Worm (Caenorhabditis elegans) whole organism, midembryonic: Measurements from ENCODE around the gene Y82E9BR.3.

ENCODE experiments used
- T22C8.4 ChIP-seq: fragments of 200-800 bp; sonication (Bioruptor generic); IDR thresholded peaks from 2 replicates; pipeline ENCODE4 v1.3.6; 2022; ENCODE audit warnings: missing genetic modification characterization, missing compliant biosample characterization
- cog-1 ChIP-seq: sonication (generic microtip); optimal IDR thresholded peaks from 2 replicates; lab custom pipeline; 2016; ENCODE audit warnings: missing genetic modification characterization, missing compliant biosample characterization
- flt-1 ChIP-seq: fragments of 200-800 bp; sonication (Bioruptor generic); IDR thresholded peaks from 2 replicates; pipeline ENCODE4 v1.3.6; 2022; ENCODE audit warnings: missing genetic modification characterization, missing compliant biosample characterization
- klf-2 ChIP-seq: fragments of 200-800 bp; sonication (Bioruptor generic); conservative IDR thresholded peaks from 2 replicates; pipeline ENCODE4 v1.3.6; 2022; ENCODE audit warnings: missing genetic modification reagents, missing genetic modification characterization, missing compliant biosample characterization
- med-1 ChIP-seq: sonication (generic microtip); optimal IDR thresholded peaks from 2 replicates; lab custom pipeline; 2017; ENCODE audit warnings: missing genetic modification characterization, mild to moderate bottlenecking, missing compliant biosample characterization, antibody characterized with exemption, missing genetic modification reagents; ENCODE audit not compliant: insufficient read depth
- ref-1 ChIP-seq: fragments of 200-800 bp; sonication (Bioruptor generic); conservative IDR thresholded peaks from 2 replicates; pipeline ENCODE4 v1.3.6; 2022; ENCODE audit warnings: missing genetic modification reagents, missing genetic modification characterization, missing compliant biosample characterization
- tab-1 ChIP-seq: fragments of 200-800 bp; sonication (Bioruptor generic); IDR thresholded peaks from 2 replicates; pipeline ENCODE4 v1.3.6; 2022; ENCODE audit warnings: missing genetic modification characterization, missing compliant biosample characterization
- ztf-23 ChIP-seq: fragments of 200-800 bp; sonication (Bioruptor generic); IDR thresholded peaks from 2 replicates; pipeline ENCODE4 v1.3.6; 2022; ENCODE audit warnings: missing genetic modification reagents, missing genetic modification characterization, missing compliant biosample characterization
- ztf-29 ChIP-seq: fragments of 200-800 bp; sonication (Bioruptor generic); IDR thresholded peaks from 2 replicates; pipeline ENCODE4 v1.3.6; 2022; ENCODE audit warnings: missing genetic modification reagents, missing genetic modification characterization, missing compliant biosample characterization

The Y82E9BR.3 gene

DNA sequence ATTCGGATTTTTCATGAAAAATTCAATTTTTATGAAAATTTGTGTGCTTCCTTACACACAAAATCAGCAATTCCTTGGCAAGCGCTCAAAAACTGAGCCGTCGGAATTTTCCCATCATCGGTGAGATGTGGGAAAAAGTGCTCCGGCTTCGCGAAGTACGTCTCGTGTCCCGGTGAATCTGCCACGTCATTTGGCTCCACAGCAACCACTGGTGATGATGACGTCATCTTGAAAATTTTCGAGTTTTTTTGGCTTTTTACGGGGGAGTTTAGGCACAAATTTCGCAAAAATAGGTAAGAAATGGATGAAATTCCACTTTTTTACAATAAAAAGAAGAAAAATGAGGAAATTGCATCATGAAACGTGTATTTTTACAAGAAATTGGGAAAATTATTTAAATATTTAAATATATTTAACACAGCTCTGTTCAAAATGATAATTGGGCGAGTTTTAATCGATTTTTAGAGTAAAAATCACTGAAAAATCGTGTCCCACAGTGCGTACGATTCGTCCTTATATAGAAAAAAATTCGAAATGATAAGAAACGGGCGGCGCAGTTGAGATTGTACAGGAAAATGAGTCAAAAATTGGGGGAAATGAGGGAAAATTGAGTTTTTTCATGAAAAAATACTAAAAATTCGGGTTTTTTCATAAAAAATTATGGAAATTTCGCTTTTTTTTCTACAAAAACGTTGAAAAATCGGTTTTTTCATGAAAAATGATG, 4.9 kb upstream of the Y82E9BR.3 start, which contains the start of gene Y82E9BR.14:
Gene Y82E9BR.14, minus strand, starts transcription at position 227 of the 724 bp plus-strand sequence.
- TF ChIP-seq ref-1 (GFP tag; lab: Robert Waterston, UW) (no peak), cog-1 (tag; lab: Kevin White, UChicago) (no peak), flt-1 (GFP tag; lab: Robert Waterston, UW) (no peak), med-1 (GFP tag; lab: Kevin White, UChicago) (no peak), ztf-29 (GFP tag; lab: Robert Waterston, UW) (no peak), klf-2 (GFP tag; lab: Robert Waterston, UW) (no peak), tab-1 (GFP tag; lab: Robert Waterston, UW) (no peak)

ce11 chrIII:1416571-1416970, 2.4 kb upstream of the Y82E9BR.3 start:
- TF ChIP-seq tab-1 (GFP tag; lab: Robert Waterston, UW) (no peak), ztf-23 (GFP tag; lab: Robert Waterston, UW) (no peak), ref-1 (GFP tag; lab: Robert Waterston, UW) (no peak)

DNA sequence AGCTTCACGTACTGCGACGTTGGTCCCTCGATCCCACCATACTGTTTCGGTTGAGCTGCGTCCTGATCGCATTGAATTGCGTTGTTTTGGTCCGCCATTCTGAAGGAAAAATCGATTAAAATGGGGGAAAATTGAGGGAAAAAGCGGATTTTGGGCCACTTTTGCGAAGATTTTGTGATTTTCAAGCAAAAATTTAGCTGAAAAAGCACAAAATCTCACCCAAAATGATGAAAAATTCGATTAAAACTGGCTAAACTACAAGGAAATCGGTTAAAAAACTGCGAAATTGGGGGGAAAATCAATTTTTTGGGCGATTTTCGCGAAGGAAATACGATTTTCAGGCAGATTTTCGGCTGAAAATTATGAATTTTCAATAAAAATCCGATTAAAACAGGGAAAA, 1.9 kb upstream of the Y82E9BR.3 start, which contains the start of gene elc-1:
Gene elc-1, minus strand, starts transcription at position 101 of the 400 bp plus-strand sequence.
- TF ChIP-seq cog-1 (tag; lab: Kevin White, UChicago) = no peak
- no peak for TF ChIP-seq tab-1 (GFP tag; lab: Robert Waterston, UW)
- no peak for TF ChIP-seq ztf-23 (GFP tag; lab: Robert Waterston, UW)
- no peak for TF ChIP-seq flt-1 (GFP tag; lab: Robert Waterston, UW)
- no peak for TF ChIP-seq klf-2 (GFP tag; lab: Robert Waterston, UW)
- no peak for TF ChIP-seq T22C8.4 (GFP tag; lab: Robert Waterston, UW)
- TF ChIP-seq ztf-29 (GFP tag; lab: Robert Waterston, UW) = no peak
- TF ChIP-seq ref-1 (GFP tag; lab: Robert Waterston, UW) = no peak
- TF ChIP-seq med-1 (GFP tag; lab: Kevin White, UChicago) = no peak

DNA sequence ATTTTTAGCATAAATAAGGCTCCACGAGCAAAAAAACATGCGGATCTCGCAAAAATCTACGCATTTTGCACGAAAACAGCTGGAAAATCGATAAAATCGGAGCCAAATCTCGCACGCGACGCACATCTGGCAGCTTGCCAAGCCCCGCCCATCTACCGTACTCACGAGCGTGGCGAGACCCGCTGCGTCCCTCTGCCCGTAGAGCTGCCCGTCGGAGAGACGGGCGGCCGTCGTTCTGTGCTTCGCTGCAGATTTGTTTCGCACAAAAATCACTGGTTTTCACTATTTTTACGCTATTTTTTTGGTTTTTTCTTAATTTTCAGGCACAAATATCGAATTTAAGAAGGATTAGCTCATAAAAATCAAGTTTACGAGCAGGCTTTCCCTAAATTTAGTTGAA, 287 bp upstream of the Y82E9BR.3 start:
- peak; percentile 21 for TF ChIP-seq med-1 (GFP tag; lab: Kevin White, UChicago)
- TF ChIP-seq ztf-29 (GFP tag; lab: Robert Waterston, UW) = 0 out of 2 replicates have a peak, but pooled peaks have one; percentile 18
- peak; percentile 76; the same call in 1 of the 2 replicates for TF ChIP-seq flt-1 (GFP tag; lab: Robert Waterston, UW)
- no peak for TF ChIP-seq ref-1 (GFP tag; lab: Robert Waterston, UW)
- peak; percentile 45 for TF ChIP-seq cog-1 (tag; lab: Kevin White, UChicago)
- TF ChIP-seq T22C8.4 (GFP tag; lab: Robert Waterston, UW) = peak; percentile 58
- 0 out of 2 replicates have a peak, but pooled peaks have one; percentile 39 for TF ChIP-seq ztf-23 (GFP tag; lab: Robert Waterston, UW)
- TF ChIP-seq klf-2 (GFP tag; lab: Robert Waterston, UW) = no peak

DNA sequence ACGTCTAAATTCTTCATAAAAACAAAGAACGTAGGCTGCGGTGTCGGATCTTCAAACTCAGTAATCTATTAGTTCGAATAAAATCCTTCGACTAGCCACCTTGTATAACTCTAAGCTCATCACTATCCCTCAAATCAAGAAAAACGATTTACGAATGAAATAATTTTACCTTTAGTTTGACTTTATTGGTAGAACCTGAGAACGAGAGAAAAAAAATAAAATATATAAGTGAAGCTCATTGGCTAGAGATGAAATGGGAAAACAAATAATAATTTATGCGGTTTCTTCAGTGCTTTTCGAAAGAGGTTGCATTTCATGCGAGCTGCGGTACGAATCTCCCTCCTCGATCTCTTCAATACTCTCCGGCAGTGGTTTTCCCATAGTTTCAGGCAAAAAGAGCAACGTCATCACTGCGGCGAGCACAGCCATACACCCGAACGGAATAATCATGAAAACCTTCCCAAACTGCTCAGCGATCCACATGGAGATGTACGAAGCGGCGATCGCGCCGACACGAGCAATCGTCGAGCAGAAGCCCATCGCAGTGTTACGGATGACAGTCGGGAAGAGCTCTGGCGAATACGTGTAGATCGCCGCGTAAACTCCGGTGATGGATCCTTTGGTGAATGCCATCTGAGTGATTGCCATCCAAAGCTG, 832 bp downstream of the Y82E9BR.3 start:
- TF ChIP-seq flt-1 (GFP tag; lab: Robert Waterston, UW) (0 out of 2 replicates have a peak, but pooled peaks have one; percentile 73), ztf-29 (GFP tag; lab: Robert Waterston, UW) (no peak)

- peak; percentile 57 for TF ChIP-seq T22C8.4 (GFP tag; lab: Robert Waterston, UW)
Observed at ce11 chrIII:1420357-1420814, 1.4 kb downstream of the Y82E9BR.3 start.

- TF ChIP-seq ztf-29 (GFP tag; lab: Robert Waterston, UW) (no peak), T22C8.4 (GFP tag; lab: Robert Waterston, UW) (no peak), med-1 (GFP tag; lab: Kevin White, UChicago) (no peak), ztf-23 (GFP tag; lab: Robert Waterston, UW) (no peak), cog-1 (tag; lab: Kevin White, UChicago) (no peak), klf-2 (GFP tag; lab: Robert Waterston, UW) (no peak), tab-1 (GFP tag; lab: Robert Waterston, UW) (no peak), ref-1 (GFP tag; lab: Robert Waterston, UW) (no peak), flt-1 (GFP tag; lab: Robert Waterston, UW) (no peak)
Observed at ce11 chrIII:1421436-1421835, 2.4 kb downstream of the Y82E9BR.3 start.

ce11 chrIII:1424305-1424704, 5.3 kb downstream of the Y82E9BR.3 start:
- TF ChIP-seq ztf-23 (GFP tag; lab: Robert Waterston, UW) (peak; percentile 90), ref-1 (GFP tag; lab: Robert Waterston, UW) (peak; percentile 70), tab-1 (GFP tag; lab: Robert Waterston, UW) (peak; percentile 87), ztf-29 (GFP tag; lab: Robert Waterston, UW) (peak; percentile 64), flt-1 (GFP tag; lab: Robert Waterston, UW) (peak; percentile 77), klf-2 (GFP tag; lab: Robert Waterston, UW) (peak; percentile 80), med-1 (GFP tag; lab: Kevin White, UChicago) (no peak), T22C8.4 (GFP tag; lab: Robert Waterston, UW) (peak; percentile 72), cog-1 (tag; lab: Kevin White, UChicago) (peak; percentile 73)

- TF ChIP-seq T22C8.4 (GFP tag; lab: Robert Waterston, UW) = no peak
- no peak for TF ChIP-seq ztf-29 (GFP tag; lab: Robert Waterston, UW)
- no peak for TF ChIP-seq klf-2 (GFP tag; lab: Robert Waterston, UW)
- no peak for TF ChIP-seq ref-1 (GFP tag; lab: Robert Waterston, UW)
- no peak for TF ChIP-seq ztf-23 (GFP tag; lab: Robert Waterston, UW)
- no peak for TF ChIP-seq cog-1 (tag; lab: Kevin White, UChicago)
- no peak for TF ChIP-seq med-1 (GFP tag; lab: Kevin White, UChicago)
- TF ChIP-seq tab-1 (GFP tag; lab: Robert Waterston, UW) = no peak
- no peak for TF ChIP-seq flt-1 (GFP tag; lab: Robert Waterston, UW)
Observed at ce11 chrIII:1427126-1427525, 8.1 kb downstream of the Y82E9BR.3 start, which contains the start of gene lelo-2. lelo-2 (minus strand) TSS chrIII:1427226.
